Worm (Caenorhabditis elegans): Measurements from ENCODE around the gene Y45F10C.2.

ce11 chrIV:13684827-13685226 is 22.4 kb upstream of the Y45F10C.2 start:
- TF ChIP-seq flt-1 (GFP tag; IDR thresholded peaks at IDR 0.05) (no peak), klf-2 (GFP tag; conservative IDR thresholded peaks at IDR 0.05) (no peak)
